Fruit fly (Drosophila melanogaster) Kc167 (cell line): ENCODE data around the gene RpL14.

Experiments used
- Myc ChIP-seq: fragments of >200 bp; optimal IDR thresholded peaks from 2 replicates; lab custom pipeline; 2017; ENCODE audit warnings: missing external identifiers
- Sin3A ChIP-seq: fragments of >200 bp; optimal IDR thresholded peaks from 2 replicates; lab custom pipeline; 2018; ENCODE audit warnings: missing external identifiers
- h ChIP-seq: fragments of >200 bp; optimal IDR thresholded peaks from 3 replicates; lab custom pipeline; 2018; ENCODE audit warnings: missing external identifiers
- insv ChIP-seq: fragments of >200 bp; optimal IDR thresholded peaks from 3 replicates; lab custom pipeline; 2018; ENCODE audit warnings: missing external identifiers
- psq ChIP-seq: fragments of >200 bp; optimal IDR thresholded peaks from 2 replicates; lab custom pipeline; 2017; ENCODE audit warnings: missing external identifiers
- ttk ChIP-seq: sonication (Bioruptor generic); optimal IDR thresholded peaks from 2 replicates; lab custom pipeline; 2017; ENCODE audit warnings: missing external identifiers

DNA sequence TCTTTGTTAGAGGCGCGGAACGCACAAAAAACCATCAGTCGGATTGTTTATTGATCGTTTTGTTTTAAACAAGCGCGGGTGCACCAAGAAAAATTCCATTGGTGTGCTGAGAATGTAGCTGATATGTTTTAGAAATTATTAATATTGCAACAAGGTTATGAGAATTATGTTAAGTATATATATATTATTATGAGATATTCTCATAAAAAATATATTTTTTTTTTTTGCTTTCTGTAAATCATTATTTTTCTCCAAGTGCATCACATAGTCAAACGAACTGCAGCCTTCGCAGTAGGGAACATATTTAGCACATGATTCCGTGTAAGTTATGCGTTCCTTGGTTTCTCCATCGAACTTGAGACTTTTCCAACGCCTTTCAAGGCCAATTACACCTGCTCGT is 28.2 kb downstream of the RpL14 start:
- TF ChIP-seq h (lab: Kevin White, UChicago) (no peak), psq (lab: Kevin White, UChicago) (no peak), Myc (lab: Kevin White, UChicago) (no peak), insv (lab: Kevin White, UChicago) (no peak), Sin3A (lab: Kevin White, UChicago) (no peak), ttk (lab: Kevin White, UChicago) (no peak)
